Worm (Caenorhabditis elegans): ENCODE data around the gene pals-19.

- TF ChIP-seq ceh-9 (tag; optimal IDR thresholded peaks at IDR 0.05) (no peak), rnt-1 (tag; optimal IDR thresholded peaks at IDR 0.05) (no peak), unc-3 (GFP tag; conservative IDR thresholded peaks at IDR 0.05) (no peak), unc-3 (tag; optimal IDR thresholded peaks at IDR 0.05) (no peak), pha-4 (tag; optimal IDR thresholded peaks at IDR 0.05) (no peak), ceh-6 (GFP tag; optimal IDR thresholded peaks at IDR 0.05) (no peak), F13H6.1 (tag; optimal IDR thresholded peaks at IDR 0.05) (no peak), ama-1 (optimal IDR thresholded peaks at IDR 0.05) (no peak), ets-4 (tag; optimal IDR thresholded peaks at IDR 0.05) (no peak), hlh-6 (tag; optimal IDR thresholded peaks at IDR 0.05) (no peak), ahr-1 (tag; optimal IDR thresholded peaks at IDR 0.05) (no peak)
These were observed 27.5 kb downstream of the pals-19 start for ce11 chrIII:1429275-1429674.
